Fruit fly (Drosophila melanogaster): ENCODE results near the gene Spn38F.

DNA sequence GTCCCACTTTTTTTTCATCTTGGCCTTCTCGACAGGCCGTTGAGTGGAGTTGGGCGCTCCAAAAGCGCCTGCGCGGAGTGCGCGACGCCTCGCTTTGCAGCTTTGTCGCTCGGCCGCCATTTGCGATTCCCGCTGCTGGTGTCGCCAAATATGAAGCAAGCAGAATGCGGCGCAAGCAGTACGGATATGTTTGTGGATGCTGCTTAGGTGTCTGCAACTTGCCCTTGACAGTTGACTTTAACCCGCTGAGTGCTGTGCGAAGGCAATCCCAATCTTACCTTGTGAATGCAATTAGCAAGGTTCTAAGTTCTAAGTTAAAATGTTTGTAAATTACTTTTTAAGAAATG, 15.8 kb downstream of the Spn38F start:
- TF ChIP-seq CG7101 (tag; optimal IDR thresholded peaks at IDR 0.05) (no peak), CG7045 (GFP tag; optimal IDR thresholded peaks at IDR 0.05) (no peak), Crg-1 (GFP tag; optimal IDR thresholded peaks at IDR 0.05) (no peak), cic (GFP tag; optimal IDR thresholded peaks at IDR 0.05) (no peak), pad (GFP tag; optimal IDR thresholded peaks at IDR 0.05) (no peak), CG12768 (GFP tag; optimal IDR thresholded peaks at IDR 0.05) (no peak)
